Fruit fly (Drosophila melanogaster) ovary, adult (tissue): ENCODE measurements around the gene Aladin.

Source experiments
- CG17801 ChIP-seq: fragments of 200-800 bp; optimal IDR thresholded peaks from 2 replicates; lab custom pipeline; 2019; ENCODE audit warnings: missing biosample characterization, mild to moderate bottlenecking, missing genetic modification characterization, moderate library complexity; ENCODE audit not compliant: partially characterized antibody

Gene Aladin

dm6 chrX:9255964-9256520, 17.2 kb upstream of the Aladin start, which contains the start of gene ric8a:
ric8a (plus strand) TSS chrX:9256168.
- peak; percentile 34 for TF ChIP-seq CG17801 (GFP tag; lab: Kevin White, UChicago)

- peak; percentile 15 for TF ChIP-seq CG17801 (GFP tag; lab: Kevin White, UChicago)
These were observed 7.1 kb upstream of the Aladin start for dm6 chrX:9266082-9266481.

- TF ChIP-seq CG17801 (GFP tag; lab: Kevin White, UChicago), result no peak
These were observed 5.6 kb upstream of the Aladin start, which contains the start of gene Erk7 for dm6 chrX:9267598-9267997. Erk7 (minus strand) TSS chrX:9267698.

- TF ChIP-seq CG17801 (GFP tag; lab: Kevin White, UChicago), result no peak
These were observed 3.4 kb upstream of the Aladin start, which contains the start of gene CG17440 for dm6 chrX:9269825-9270224. CG17440 (minus strand) TSS chrX:9269925.

- no peak for TF ChIP-seq CG17801 (GFP tag; lab: Kevin White, UChicago)
These were observed 8.9 kb downstream of the Aladin start for dm6 chrX:9281998-9282644.

dm6 chrX:9282783-9283289, 9.6 kb downstream of the Aladin start, which contains the start of gene c11.1:
c11.1 (minus strand) TSS chrX:9283117.
- peak; percentile 18 for TF ChIP-seq CG17801 (GFP tag; lab: Kevin White, UChicago)

- no peak for TF ChIP-seq CG17801 (GFP tag; lab: Kevin White, UChicago)
These were observed 11.0 kb downstream of the Aladin start, which contains the start of gene lz for dm6 chrX:9284024-9284738. lz (plus strand) TSS chrX:9284649.

dm6 chrX:9286386-9286785, 13.2 kb downstream of the Aladin start:
- TF ChIP-seq CG17801 (GFP tag; lab: Kevin White, UChicago), result no peak

- TF ChIP-seq CG17801 (GFP tag; lab: Kevin White, UChicago), result no peak
These were observed 18.1 kb downstream of the Aladin start for dm6 chrX:9291270-9291669.

dm6 chrX:9295518-9295917, 22.3 kb downstream of the Aladin start:
- TF ChIP-seq CG17801 (GFP tag; lab: Kevin White, UChicago), result no peak

- no peak for TF ChIP-seq CG17801 (GFP tag; lab: Kevin White, UChicago)
These were observed 23.3 kb downstream of the Aladin start for dm6 chrX:9296518-9296917.

dm6 chrX:9297661-9298433, 24.6 kb downstream of the Aladin start:
- TF ChIP-seq CG17801 (GFP tag; lab: Kevin White, UChicago), result no peak

- peak; percentile 78 for TF ChIP-seq CG17801 (GFP tag; lab: Kevin White, UChicago)
These were observed 32.5 kb downstream of the Aladin start for dm6 chrX:9305735-9306134.

- no peak for TF ChIP-seq CG17801 (GFP tag; lab: Kevin White, UChicago)
These were observed 36.9 kb downstream of the Aladin start for dm6 chrX:9309959-9310658.
